Worm (Caenorhabditis elegans) whole organism, L3 larva: ENCODE results near the gene pqn-91.

ENCODE experiments used
- aly-2 ChIP-seq: fragments of 150-350 bp; optimal IDR thresholded peaks from 2 replicates; lab custom pipeline; 2014; ENCODE audit warnings: missing biosample characterization, missing genetic modification characterization
- elt-1 ChIP-seq: fragments of 150-350 bp; optimal IDR thresholded peaks from 2 replicates; lab custom pipeline; 2014; ENCODE audit warnings: missing biosample characterization, missing genetic modification characterization
- nhr-12 ChIP-seq: fragments of 150-350 bp; optimal IDR thresholded peaks from 2 replicates; lab custom pipeline; 2014; ENCODE audit warnings: missing biosample characterization, missing genetic modification characterization
- ztf-4 ChIP-seq: fragments of 150-350 bp; optimal IDR thresholded peaks from 2 replicates; lab custom pipeline; 2014; ENCODE audit warnings: missing biosample characterization, missing genetic modification characterization

DNA sequence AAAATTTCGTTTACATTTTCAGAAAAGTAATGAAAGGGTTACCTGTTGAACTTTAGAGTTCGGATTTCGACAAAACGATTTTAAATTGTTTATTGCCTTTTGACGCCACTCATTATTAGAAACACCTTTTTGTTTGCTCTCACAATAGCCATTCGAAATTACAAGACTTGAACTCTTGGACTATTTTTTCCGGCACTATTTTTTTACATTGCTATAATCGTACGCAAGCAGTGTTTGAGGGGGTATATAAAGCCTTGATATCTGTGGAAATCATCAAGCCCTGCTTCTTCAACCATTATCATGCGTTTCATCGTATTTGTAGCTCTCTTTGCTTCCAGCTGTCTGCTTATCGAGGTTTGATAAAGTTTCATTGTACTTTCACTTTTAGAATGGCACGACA lies at the start of gene pqn-91:
- TF ChIP-seq elt-1 (tag; lab: Kevin White, UChicago) (no peak), aly-2 (tag; lab: Kevin White, UChicago) (no peak), ztf-4 (tag; lab: Kevin White, UChicago) (no peak), nhr-12 (tag; lab: Kevin White, UChicago) (no peak)
